Fruit fly (Drosophila melanogaster): Measurements from ENCODE around the gene Sarm.

Sarm gene

DNA sequence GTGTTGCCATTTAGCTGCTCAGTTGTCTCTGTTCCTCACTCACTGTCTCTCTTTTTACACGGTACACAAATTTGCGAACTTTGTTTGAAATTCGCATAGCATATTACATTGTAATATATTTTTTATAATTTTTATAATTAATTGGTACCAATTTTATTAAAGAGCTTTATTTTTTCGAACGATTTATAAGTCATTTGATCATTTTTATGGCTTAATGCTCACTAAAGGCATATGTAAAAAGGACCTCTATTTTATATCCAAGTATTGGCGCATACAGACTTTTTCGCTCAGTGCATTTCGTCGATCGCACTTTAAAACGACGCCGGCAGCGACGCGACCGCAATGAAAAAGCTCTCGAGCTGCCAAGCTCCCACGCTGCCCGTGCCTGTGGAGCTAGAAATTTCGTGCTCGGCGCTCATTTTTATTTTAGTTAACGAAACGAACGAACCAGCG lies 32.5 kb downstream of the Sarm start (continued):
- TF ChIP-seq CG11093 (GFP tag; IDR thresholded peaks at IDR 0.05), result peak; percentile 90
- TF ChIP-seq CG2875 (GFP tag; optimal IDR thresholded peaks at IDR 0.05), result peak; percentile 72
- no peak; the same call in 1 of the 2 replicates for TF ChIP-seq bbx (GFP tag; IDR thresholded peaks at IDR 0.05; ENCODE audit: partially characterized antibody)
- peak; percentile 95 for TF ChIP-seq CG11456 (GFP tag; IDR thresholded peaks at IDR 0.05)
- peak; percentile 84 for TF ChIP-seq Nf-YB (GFP tag; optimal IDR thresholded peaks at IDR 0.05)
- peak; percentile 97 for TF ChIP-seq Drgx (GFP tag; IDR thresholded peaks at IDR 0.05)
- peak; percentile 96 for TF ChIP-seq lab (GFP tag; optimal IDR thresholded peaks at IDR 0.05)
- TF ChIP-seq zfh2 (GFP tag; optimal IDR thresholded peaks at IDR 0.05), result peak; percentile 87
- TF ChIP-seq ci (GFP tag; IDR thresholded peaks at IDR 0.05), result peak; percentile 83
- no peak for TF ChIP-seq Elba2 (GFP tag; optimal IDR thresholded peaks at IDR 0.05)
- peak; percentile 87 for TF ChIP-seq Xrp1 (GFP tag; IDR thresholded peaks at IDR 0.05)
- TF ChIP-seq jumu (GFP tag; optimal IDR thresholded peaks at IDR 0.05), result peak; percentile 67
- TF ChIP-seq CG14441 (GFP tag; IDR thresholded peaks at IDR 0.05), result peak; percentile 94
- TF ChIP-seq salm (tag; optimal IDR thresholded peaks at IDR 0.05), result peak; percentile 89
- peak; percentile 79 for TF ChIP-seq Awh (GFP tag; IDR thresholded peaks at IDR 0.05)
- TF ChIP-seq Scr (GFP tag; IDR thresholded peaks at IDR 0.05; ENCODE audit: partially characterized antibody), result no peak
- TF ChIP-seq z (GFP tag; IDR thresholded peaks at IDR 0.05), result 0 out of 3 replicates have a peak, but pooled peaks have one; percentile 45
- TF ChIP-seq slp2 (GFP tag; optimal IDR thresholded peaks at IDR 0.05), result peak; percentile 63
- peak; percentile 59 for TF ChIP-seq Atf-2 (GFP tag; optimal IDR thresholded peaks at IDR 0.05)
- peak; percentile 79 for TF ChIP-seq CG31388 (GFP tag; optimal IDR thresholded peaks at IDR 0.05)
- peak; percentile 97 for TF ChIP-seq HHEX (GFP tag; optimal IDR thresholded peaks at IDR 0.05)
- peak; percentile 79 for TF ChIP-seq CG7928 (GFP tag; optimal IDR thresholded peaks at IDR 0.05)
- TF ChIP-seq CG31365 (tag; optimal IDR thresholded peaks at IDR 0.05), result peak; percentile 46
- TF ChIP-seq CG10209 (GFP tag; optimal IDR thresholded peaks at IDR 0.05), result peak; percentile 97
- TF ChIP-seq nom (GFP tag; optimal IDR thresholded peaks at IDR 0.05), result no peak
- no peak for TF ChIP-seq Atf3 (GFP tag; optimal IDR thresholded peaks at IDR 0.05)
- no peak for TF ChIP-seq HLHmδ (GFP tag; optimal IDR thresholded peaks at IDR 0.05)
- TF ChIP-seq sim (GFP tag; IDR thresholded peaks at IDR 0.05), result peak; percentile 39; the same call in 1 of the 2 replicates
- TF ChIP-seq Fer2 (tag; optimal IDR thresholded peaks at IDR 0.05), result peak; percentile 90
- no peak for TF ChIP-seq Sry-β (GFP tag; optimal IDR thresholded peaks at IDR 0.05)
- peak; percentile 55 for TF ChIP-seq en (GFP tag; optimal IDR thresholded peaks at IDR 0.05)
- peak; percentile 87 for TF ChIP-seq CG43689 (GFP tag; IDR thresholded peaks at IDR 0.05)
- TF ChIP-seq CG11696 (GFP tag; IDR thresholded peaks at IDR 0.05), result peak; percentile 83
- peak; percentile 94 for TF ChIP-seq Sox100B (GFP tag; optimal IDR thresholded peaks at IDR 0.05)
- no peak for TF ChIP-seq CG42726 (GFP tag; IDR thresholded peaks at IDR 0.05; ENCODE audit: partially characterized antibody)
- TF ChIP-seq CG8290 (GFP tag; optimal IDR thresholded peaks at IDR 0.05), result peak; percentile 61
- TF ChIP-seq CG8290 (tag; optimal IDR thresholded peaks at IDR 0.05), result peak in 1 of 2 experiments; percentile 74
- TF ChIP-seq fu2 (GFP tag; optimal IDR thresholded peaks at IDR 0.05), result peak; percentile 73
- TF ChIP-seq zen2 (GFP tag; IDR thresholded peaks at IDR 0.05; ENCODE audit: partially characterized antibody), result no peak
- TF ChIP-seq CrebB (tag; optimal IDR thresholded peaks at IDR 0.05), result peak; percentile 90
- TF ChIP-seq cato (GFP tag; optimal IDR thresholded peaks at IDR 0.05; ENCODE audit: borderline replicate concordance), result peak; percentile 82
- TF ChIP-seq sc (optimal IDR thresholded peaks at IDR 0.05), result no peak
- peak; percentile 64 for TF ChIP-seq sc (GFP tag; optimal IDR thresholded peaks at IDR 0.05)
- peak; percentile 91 for TF ChIP-seq CG9437 (GFP tag; optimal IDR thresholded peaks at IDR 0.05)
- peak; percentile 49 to 70 for TF ChIP-seq chif (GFP tag; optimal IDR thresholded peaks at IDR 0.05)
- TF ChIP-seq CG8089 (GFP tag; optimal IDR thresholded peaks at IDR 0.05), result peak; percentile 44
- no peak for TF ChIP-seq Bgb (GFP tag; IDR thresholded peaks at IDR 0.05; ENCODE audit: partially characterized antibody)
- peak; percentile 95 for TF ChIP-seq Sox102F (GFP tag; optimal IDR thresholded peaks at IDR 0.05)
- peak; percentile 94 for TF ChIP-seq Hr3 (GFP tag; optimal IDR thresholded peaks at IDR 0.05)
- peak; percentile 72 for TF ChIP-seq Blimp-1 (GFP tag; optimal IDR thresholded peaks at IDR 0.05)

Data from whole organism, embryonic.